Fruit fly (Drosophila melanogaster) whole organism, embryonic: ENCODE measurements around the gene HIP-R.

ENCODE experiments used
- CG10654 ChIP-seq: fragments of 200-800 bp; sonication (Bioruptor generic); optimal IDR thresholded peaks from 2 replicates; lab custom pipeline; 2016; ENCODE audit warnings: missing biosample characterization, missing genetic modification characterization
- CG12391 ChIP-seq: fragments of 200-800 bp; sonication (Bioruptor generic); optimal IDR thresholded peaks from 3 replicates; lab custom pipeline; 2018; ENCODE audit warnings: missing biosample characterization, mild to moderate bottlenecking, missing genetic modification characterization, moderate library complexity
- CG12659 ChIP-seq: fragments of 200-800 bp; sonication (Bioruptor generic); optimal IDR thresholded peaks from 3 replicates; lab custom pipeline; 2017; ENCODE audit warnings: mild to moderate bottlenecking, missing biosample characterization, missing genetic modification reagents, missing genetic modification characterization
- CG12942 ChIP-seq: fragments of 200-800 bp; sonication (Bioruptor generic); optimal IDR thresholded peaks from 3 replicates; lab custom pipeline; 2016; ENCODE audit warnings: missing biosample characterization, missing genetic modification characterization
- CG14014 ChIP-seq: fragments of 200-800 bp; sonication (Bioruptor generic); IDR thresholded peaks from 2 replicates; pipeline ENCODE4 v1.3.6; 2022; ENCODE audit warnings: missing biosample characterization, missing genetic modification characterization
- CG14667 ChIP-seq: fragments of 200-800 bp; sonication (Bioruptor generic); IDR thresholded peaks from 2 replicates; pipeline ENCODE4 v1.3.6; 2022; ENCODE audit warnings: missing biosample characterization, missing genetic modification characterization
- CG15011 ChIP-seq: fragments of 200-800 bp; sonication (Bioruptor generic); optimal IDR thresholded peaks from 3 replicates; lab custom pipeline; 2018; ENCODE audit warnings: missing biosample characterization, mild to moderate bottlenecking, missing genetic modification characterization
- CG15073 ChIP-seq: fragments of 200-800 bp; sonication (Bioruptor generic); optimal IDR thresholded peaks from 2 replicates; lab custom pipeline; 2016; ENCODE audit warnings: missing biosample characterization, missing genetic modification characterization
- CG18599 ChIP-seq: fragments of 200-800 bp; sonication (Bioruptor generic); optimal IDR thresholded peaks from 3 replicates; lab custom pipeline; 2017; ENCODE audit warnings: missing biosample characterization, missing genetic modification characterization, mild to moderate bottlenecking, moderate library complexity, missing genetic modification reagents
- CG2116 ChIP-seq: fragments of 200-800 bp; sonication (Bioruptor generic); optimal IDR thresholded peaks from 3 replicates; lab custom pipeline; 2018; ENCODE audit warnings: missing biosample characterization, mild to moderate bottlenecking, missing genetic modification characterization
- CG4617 ChIP-seq: fragments of 200-800 bp; sonication (Bioruptor generic); optimal IDR thresholded peaks from 3 replicates; lab custom pipeline; 2016; ENCODE audit warnings: missing biosample characterization, missing genetic modification characterization, borderline replicate concordance
- CG4730 ChIP-seq: fragments of 200-800 bp; sonication (Bioruptor generic); IDR thresholded peaks from 2 replicates; pipeline ENCODE4 v1.3.6; 2022; ENCODE audit warnings: missing biosample characterization, missing genetic modification characterization
- CG5245 ChIP-seq: fragments of 200-800 bp; sonication (Bioruptor generic); optimal IDR thresholded peaks from 3 replicates; lab custom pipeline; 2016; ENCODE audit warnings: missing biosample characterization, missing genetic modification characterization
- CG6654 ChIP-seq: fragments of 200-800 bp; sonication (Bioruptor generic); optimal IDR thresholded peaks from 2 replicates; lab custom pipeline; 2017; ENCODE audit warnings: missing biosample characterization, mild to moderate bottlenecking, missing genetic modification characterization
- CG7839 ChIP-seq: fragments of 200-800 bp; sonication (Bioruptor generic); optimal IDR thresholded peaks from 3 replicates; lab custom pipeline; 2018; ENCODE audit warnings: missing biosample characterization, mild to moderate bottlenecking, missing genetic modification characterization, moderate library complexity
- CG8924 ChIP-seq: fragments of 200-800 bp; optimal IDR thresholded peaks from 3 replicates; lab custom pipeline; 2019; ENCODE audit warnings: missing biosample characterization, mild to moderate bottlenecking, missing genetic modification characterization, moderate library complexity
- CG9727 ChIP-seq: fragments of 200-800 bp; sonication (Bioruptor generic); optimal IDR thresholded peaks from 3 replicates; lab custom pipeline; 2017; ENCODE audit warnings: missing biosample characterization, mild to moderate bottlenecking, missing genetic modification characterization
- CHES-1-like ChIP-seq: fragments of 200-800 bp; sonication (Bioruptor generic); optimal IDR thresholded peaks from 2 replicates; lab custom pipeline; 2016; ENCODE audit warnings: missing biosample characterization, missing genetic modification characterization
- D19A ChIP-seq: fragments of 200-800 bp; optimal IDR thresholded peaks from 3 replicates; lab custom pipeline; 2019; ENCODE audit warnings: missing biosample characterization, mild to moderate bottlenecking, missing genetic modification characterization, moderate library complexity
- Dip2 ChIP-seq: fragments of 200-800 bp; sonication (Bioruptor generic); IDR thresholded peaks from 2 replicates; pipeline ENCODE4 v1.3.6; 2022; ENCODE audit warnings: missing biosample characterization, missing genetic modification characterization
- Dip3 ChIP-seq: fragments of 200-800 bp; sonication (Bioruptor generic); optimal IDR thresholded peaks from 3 replicates; lab custom pipeline; 2016; ENCODE audit warnings: missing biosample characterization, missing genetic modification characterization
- Drgx ChIP-seq: fragments of 200-800 bp; sonication (Bioruptor generic); IDR thresholded peaks from 2 replicates; pipeline ENCODE4 v1.3.6; 2022; ENCODE audit warnings: missing biosample characterization, missing genetic modification characterization
- Ets65A ChIP-seq: fragments of 200-800 bp; sonication (Bioruptor generic); peaks from one replicate; lab custom pipeline; 2016; ENCODE audit warnings: missing biosample characterization, missing genetic modification characterization
- HLH54F ChIP-seq: fragments of 200-800 bp; sonication (Bioruptor generic); optimal IDR thresholded peaks from 3 replicates; lab custom pipeline; 2016; ENCODE audit warnings: missing biosample characterization, missing genetic modification characterization
- Hand ChIP-seq: fragments of 200-800 bp; sonication (Bioruptor generic); optimal IDR thresholded peaks from 2 replicates; lab custom pipeline; 2017; ENCODE audit warnings: mild to moderate bottlenecking, missing biosample characterization, missing genetic modification reagents, missing genetic modification characterization
- Hmx ChIP-seq: fragments of 200-800 bp; sonication (Bioruptor generic); optimal IDR thresholded peaks from 2 replicates; lab custom pipeline; 2016; ENCODE audit warnings: missing biosample characterization, missing genetic modification characterization
- Max ChIP-seq: fragments of 200-800 bp; sonication (Bioruptor generic); optimal IDR thresholded peaks from 2 replicates; lab custom pipeline; 2016; ENCODE audit warnings: missing biosample characterization, mild to moderate bottlenecking, missing genetic modification characterization
- Meics ChIP-seq: fragments of 200-800 bp; sonication (Bioruptor generic); optimal IDR thresholded peaks from 2 replicates; lab custom pipeline; 2017; ENCODE audit warnings: missing biosample characterization, mild to moderate bottlenecking, missing genetic modification characterization
- Neu2 ChIP-seq: fragments of 200-800 bp; sonication (Bioruptor generic); optimal IDR thresholded peaks from 3 replicates; lab custom pipeline; 2016; ENCODE audit warnings: missing biosample characterization, missing genetic modification characterization, borderline replicate concordance
- Opbp ChIP-seq: fragments of 200-800 bp; sonication (Bioruptor generic); IDR thresholded peaks from 3 replicates; pipeline ENCODE4 v1.3.6; 2022; ENCODE audit warnings: missing biosample characterization, missing genetic modification characterization; ENCODE audit not compliant: partially characterized antibody
- Ptx1 ChIP-seq: fragments of 200-800 bp; sonication (Bioruptor generic); IDR thresholded peaks from 2 replicates; pipeline ENCODE4 v1.3.6; 2022; ENCODE audit warnings: missing biosample characterization, missing genetic modification characterization
- Rx ChIP-seq: fragments of 200-800 bp; sonication (Bioruptor generic); IDR thresholded peaks from 2 replicates; pipeline ENCODE4 v1.3.6; 2022; ENCODE audit warnings: missing biosample characterization, missing genetic modification characterization
- abd-A ChIP-seq: fragments of 200-800 bp; sonication (Bioruptor generic); optimal IDR thresholded peaks from 3 replicates; lab custom pipeline; 2019; ENCODE audit warnings: missing biosample characterization, mild to moderate bottlenecking, missing genetic modification characterization, moderate library complexity
- amos ChIP-seq: fragments of 200-800 bp; sonication (Bioruptor generic); IDR thresholded peaks from 2 replicates; pipeline ENCODE4 v1.3.6; 2022; ENCODE audit warnings: missing biosample characterization, missing genetic modification characterization; ENCODE audit not compliant: partially characterized antibody
- ap ChIP-seq: fragments of 200-800 bp; sonication (Bioruptor generic); IDR thresholded peaks from 2 replicates; pipeline ENCODE4 v1.3.6; 2022; ENCODE audit warnings: missing biosample characterization, missing genetic modification characterization
- az2 ChIP-seq: fragments of 200-800 bp; sonication (Bioruptor generic); optimal IDR thresholded peaks from 3 replicates; lab custom pipeline; 2016; ENCODE audit warnings: missing biosample characterization, missing genetic modification characterization
- dysf ChIP-seq: fragments of 200-800 bp; sonication (Bioruptor generic); IDR thresholded peaks from 3 replicates; pipeline ENCODE4 v1.3.6; 2022; ENCODE audit warnings: missing biosample characterization, missing genetic modification characterization
- eve ChIP-seq, 2 experiments: fragments of >200 bp; optimal IDR thresholded peaks; 2 replicates each; lab custom pipeline; 2017; ENCODE audit warnings: missing biosample characterization in 2 of 2, missing genetic modification characterization in 2 of 2
- eyg ChIP-seq: fragments of 200-800 bp; sonication (Bioruptor generic); optimal IDR thresholded peaks from 3 replicates; lab custom pipeline; 2016; ENCODE audit warnings: missing biosample characterization, missing genetic modification characterization
- inv ChIP-seq: fragments of 200-800 bp; sonication (Bioruptor generic); IDR thresholded peaks from 2 replicates; pipeline ENCODE4 v1.3.6; 2022; ENCODE audit warnings: missing biosample characterization, missing genetic modification characterization; ENCODE audit not compliant: partially characterized antibody
- kah ChIP-seq: fragments of 200-800 bp; sonication (Bioruptor generic); optimal IDR thresholded peaks from 2 replicates; lab custom pipeline; 2018; ENCODE audit warnings: missing biosample characterization, mild to moderate bottlenecking, missing genetic modification characterization
- kay ChIP-seq: fragments of 200-800 bp; sonication (Bioruptor generic); optimal IDR thresholded peaks from 2 replicates; lab custom pipeline; 2016; ENCODE audit warnings: missing biosample characterization, missing genetic modification characterization
- lbe ChIP-seq: fragments of 200-800 bp; sonication (Bioruptor generic); optimal IDR thresholded peaks from 2 replicates; lab custom pipeline; 2016; ENCODE audit warnings: missing biosample characterization, mild to moderate bottlenecking, missing genetic modification characterization
- luna ChIP-seq: fragments of 200-800 bp; sonication (Bioruptor generic); optimal IDR thresholded peaks from 2 replicates; lab custom pipeline; 2016; ENCODE audit warnings: missing biosample characterization, missing genetic modification characterization
- nerfin-1 ChIP-seq: fragments of 200-800 bp; sonication (Bioruptor generic); optimal IDR thresholded peaks from 3 replicates; lab custom pipeline; 2019; ENCODE audit warnings: missing biosample characterization, mild to moderate bottlenecking, missing genetic modification characterization, moderate library complexity
- repo ChIP-seq: fragments of 200-800 bp; sonication (Bioruptor generic); optimal IDR thresholded peaks from 2 replicates; lab custom pipeline; 2016; ENCODE audit warnings: missing biosample characterization, missing genetic modification characterization
- rib ChIP-seq: fragments of 200-800 bp; sonication (Bioruptor generic); IDR thresholded peaks from 2 replicates; pipeline ENCODE4 v1.3.6; 2022; ENCODE audit warnings: missing biosample characterization, missing genetic modification characterization
- run ChIP-seq: fragments of 200-800 bp; sonication (Bioruptor generic); optimal IDR thresholded peaks from 3 replicates; lab custom pipeline; 2018; ENCODE audit warnings: missing biosample characterization, mild to moderate bottlenecking, missing genetic modification characterization
- schlank ChIP-seq: fragments of 200-800 bp; sonication (Bioruptor generic); optimal IDR thresholded peaks from 2 replicates; lab custom pipeline; 2018; ENCODE audit warnings: missing biosample characterization, mild to moderate bottlenecking, missing genetic modification characterization
- sisA ChIP-seq: fragments of 200-800 bp; sonication (Bioruptor generic); IDR thresholded peaks from 2 replicates; pipeline ENCODE4 v1.3.6; 2022; ENCODE audit warnings: missing biosample characterization, missing genetic modification characterization
- so ChIP-seq: fragments of 200-800 bp; sonication (Bioruptor generic); IDR thresholded peaks from 3 replicates; pipeline ENCODE4 v1.3.6; 2022; ENCODE audit warnings: missing biosample characterization, missing genetic modification characterization
- tap ChIP-seq: fragments of 200-800 bp; optimal IDR thresholded peaks from 3 replicates; lab custom pipeline; 2019; ENCODE audit warnings: missing biosample characterization, mild to moderate bottlenecking, missing genetic modification characterization, moderate library complexity
- vfl ChIP-seq: fragments of 200-800 bp; sonication (Bioruptor generic); optimal IDR thresholded peaks from 2 replicates; lab custom pipeline; 2016; ENCODE audit warnings: missing biosample characterization, missing genetic modification characterization

The HIP-R gene

DNA sequence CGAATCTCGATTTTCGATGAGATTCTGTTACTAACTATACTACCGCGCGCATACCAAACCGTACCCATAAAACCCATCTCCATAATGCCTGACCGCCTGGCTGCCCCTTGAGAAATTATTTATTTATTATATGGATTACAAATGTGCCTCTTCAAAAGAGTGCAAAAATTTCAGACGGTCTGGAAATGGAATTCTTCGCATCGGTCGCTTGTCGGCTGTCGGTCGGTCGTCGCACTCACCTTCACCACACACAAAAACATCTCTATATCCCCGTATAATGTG is 47.1 kb upstream of the HIP-R start (continued):
- TF ChIP-seq CHES-1-like = no peak
- TF ChIP-seq CG15073 (GFP tag; lab: Kevin White, UChicago) = no peak
- no peak for TF ChIP-seq CG4730 (GFP tag; lab: Robert Waterston, UW)
- no peak for TF ChIP-seq CG8924 (tag; lab: Kevin White, UChicago)
- TF ChIP-seq CG5245 (GFP tag; lab: Kevin White, UChicago) = no peak
- no peak for TF ChIP-seq Max (GFP tag; lab: Kevin White, UChicago)
- no peak for TF ChIP-seq CG14014 (GFP tag; lab: Robert Waterston, UW)
- no peak for TF ChIP-seq Ptx1
- no peak for TF ChIP-seq tap
- TF ChIP-seq inv (GFP tag; lab: Robert Waterston, UW) = no peak
- TF ChIP-seq Dip3 (GFP tag; lab: Kevin White, UChicago) = no peak
- TF ChIP-seq Hand (GFP tag; lab: Kevin White, UChicago) = no peak
- TF ChIP-seq HLH54F (GFP tag; lab: Kevin White, UChicago) = no peak
- no peak for TF ChIP-seq dysf (GFP tag; lab: Robert Waterston, UW)
- TF ChIP-seq CG9727 = no peak
- no peak for TF ChIP-seq so (GFP tag; lab: Robert Waterston, UW)
- no peak for TF ChIP-seq Opbp (GFP tag; lab: Robert Waterston, UW)
- TF ChIP-seq eve (GFP tag; optimal IDR thresholded peaks at IDR 0.05; lab: Kevin White, UChicago) = peak in 1 of 2 experiments; percentile 69
- peak; percentile 16 for TF ChIP-seq nerfin-1 (tag; lab: Kevin White, UChicago)
- no peak for TF ChIP-seq CG18599 (GFP tag; lab: Kevin White, UChicago)
- TF ChIP-seq lbe (GFP tag; lab: Kevin White, UChicago) = peak; percentile 57
- TF ChIP-seq kah (GFP tag; lab: Kevin White, UChicago) = no peak
- TF ChIP-seq CG12391 = no peak
- TF ChIP-seq rib (GFP tag; lab: Robert Waterston, UW) = peak; percentile 86
- no peak for TF ChIP-seq luna (GFP tag; lab: Kevin White, UChicago)
- TF ChIP-seq ap (GFP tag; lab: Robert Waterston, UW) = no peak
- TF ChIP-seq Dip2 (GFP tag; lab: Robert Waterston, UW) = no peak
- TF ChIP-seq CG2116 (GFP tag; lab: Kevin White, UChicago) = no peak
- no peak for TF ChIP-seq sisA (GFP tag; lab: Robert Waterston, UW)
- no peak for TF ChIP-seq CG4617 (GFP tag; lab: Kevin White, UChicago)
- no peak for TF ChIP-seq D19A (tag; lab: Kevin White, UChicago)
- no peak for TF ChIP-seq Ets65A
- no peak for TF ChIP-seq Drgx (GFP tag; lab: Robert Waterston, UW)
- no peak for TF ChIP-seq Rx (GFP tag; lab: Robert Waterston, UW)
- TF ChIP-seq az2 (GFP tag; lab: Kevin White, UChicago) = no peak
- no peak for TF ChIP-seq CG15011
- TF ChIP-seq eyg (GFP tag; lab: Kevin White, UChicago) = no peak
- TF ChIP-seq repo (GFP tag; lab: Kevin White, UChicago) = no peak
- TF ChIP-seq amos = no peak
- peak; percentile 99 for TF ChIP-seq abd-A (tag; lab: Kevin White, UChicago)
- no peak for TF ChIP-seq CG12659
- peak; percentile 62 for TF ChIP-seq run (tag; lab: Kevin White, UChicago)
- TF ChIP-seq CG6654 (GFP tag; lab: Kevin White, UChicago) = no peak
- TF ChIP-seq Neu2 (GFP tag; lab: Kevin White, UChicago) = no peak
- no peak for TF ChIP-seq CG12942 (GFP tag; lab: Kevin White, UChicago)
- no peak for TF ChIP-seq CG14667 (GFP tag; lab: Robert Waterston, UW)
- TF ChIP-seq kay = no peak
- TF ChIP-seq Meics = no peak
- no peak for TF ChIP-seq vfl (GFP tag; lab: Kevin White, UChicago)
- no peak for TF ChIP-seq CG7839 (tag; lab: Kevin White, UChicago)
- TF ChIP-seq Hmx (GFP tag; lab: Kevin White, UChicago) = no peak
- no peak for TF ChIP-seq CG10654 (GFP tag; lab: Kevin White, UChicago)
- no peak for TF ChIP-seq schlank
